Worm (Caenorhabditis elegans) whole organism, L3 larva: Measurements from ENCODE around the gene cec-1.

ENCODE experiments used
- R02D3.7 ChIP-seq: fragments of 150-350 bp; optimal IDR thresholded peaks from 2 replicates; lab custom pipeline; 2014; ENCODE audit warnings: missing biosample characterization, missing genetic modification characterization
- ZK546.5 ChIP-seq: sonication (generic microtip); optimal IDR thresholded peaks from 2 replicates; lab custom pipeline; 2017; ENCODE audit warnings: missing biosample characterization, missing genetic modification characterization
- aly-2 ChIP-seq: fragments of 150-350 bp; optimal IDR thresholded peaks from 2 replicates; lab custom pipeline; 2014; ENCODE audit warnings: missing biosample characterization, missing genetic modification characterization
- ama-1 ChIP-seq: fragments of 150-350 bp; optimal IDR thresholded peaks from 2 replicates; lab custom pipeline; 2018
- daf-12 ChIP-seq: fragments of 150-350 bp; optimal IDR thresholded peaks from 2 replicates; lab custom pipeline; 2014; ENCODE audit warnings: missing biosample characterization, missing genetic modification reagents, missing genetic modification characterization
- egl-27 ChIP-seq: sonication (generic microtip); optimal IDR thresholded peaks from 4 replicates; lab custom pipeline; 2017; ENCODE audit warnings: missing biosample characterization, missing genetic modification reagents, missing genetic modification characterization
- elt-3 ChIP-seq, 3 experiments: fragments of 150-350 bp in 1 of 3; sonication (generic microtip) in 2 of 3; optimal IDR thresholded peaks; 2 replicates in 2 of 3; 4 replicates in 1 of 3; lab custom pipeline; 2014 to 2017; ENCODE audit warnings: missing biosample characterization in 3 of 3, missing genetic modification characterization in 3 of 3
- lin-39 ChIP-seq: fragments of 150-350 bp; optimal IDR thresholded peaks from 2 replicates; lab custom pipeline; 2018; ENCODE audit warnings: missing biosample characterization, missing genetic modification reagents, missing genetic modification characterization
- nfya-1 ChIP-seq: sonication (generic microtip); optimal IDR thresholded peaks from 2 replicates; lab custom pipeline; 2017; ENCODE audit warnings: missing genetic modification characterization, mild to moderate bottlenecking, missing compliant biosample characterization, antibody characterized with exemption, moderate library complexity; ENCODE audit not compliant: insufficient read depth
- nhr-77 ChIP-seq: fragments of 150-350 bp; optimal IDR thresholded peaks from 2 replicates; lab custom pipeline; 2014; ENCODE audit warnings: missing biosample characterization, missing genetic modification characterization
- pqm-1 ChIP-seq: fragments of 150-350 bp; optimal IDR thresholded peaks from 2 replicates; lab custom pipeline; 2017; ENCODE audit warnings: missing biosample characterization, missing genetic modification characterization, inconsistent platforms
- unc-62 ChIP-seq: fragments of 150-350 bp; sonication (generic microtip); optimal IDR thresholded peaks from 4 replicates; lab custom pipeline; 2014; ENCODE audit warnings: missing biosample characterization, missing genetic modification reagents, missing genetic modification characterization

DNA sequence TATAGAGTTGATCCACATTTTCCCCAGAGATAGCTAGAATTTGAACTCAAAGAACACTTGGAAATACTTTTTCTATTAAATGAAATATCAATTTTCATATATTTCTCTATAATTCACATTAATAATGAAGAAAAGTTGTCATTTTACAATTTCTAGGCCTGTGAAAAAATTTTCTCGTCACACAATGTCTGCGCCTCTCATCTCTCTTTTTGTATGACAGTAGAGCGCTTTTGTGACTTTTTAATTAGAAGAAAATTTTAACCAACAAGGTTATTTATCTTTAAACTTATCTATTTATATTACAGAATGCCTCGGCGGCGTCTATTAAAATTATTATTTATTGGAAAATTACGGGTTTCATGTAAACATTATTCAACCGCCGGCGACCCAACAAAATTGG is 2.9 kb downstream of the cec-1 start, which contains the start of gene ZK1236.1:
- TF ChIP-seq aly-2 (tag; lab: Kevin White, UChicago) (no peak), ZK546.5 (no peak), lin-39 (no peak), elt-3 (tag; optimal IDR thresholded peaks at IDR 0.05; lab: Kevin White, UChicago) (no peak), ama-1 (lab: Kevin White, UChicago) (no peak), nfya-1 (tag; lab: Kevin White, UChicago) (peak; percentile 38), pqm-1 (no peak), unc-62 (GFP tag; lab: Kevin White, UChicago) (no peak), nhr-77 (no peak), daf-12 (tag; lab: Kevin White, UChicago) (no peak), egl-27 (tag; lab: Kevin White, UChicago) (no peak), R02D3.7 (tag; lab: Kevin White, UChicago) (no peak)
